Fruit fly (Drosophila melanogaster): ENCODE results near the gene CG14985.

CG14985 gene

dm6 chr3L:4021260-4021831, 18.1 kb downstream of the CG14985 start, which contains the start of gene Mul1 (continued):
- TF ChIP-seq CG2129 (GFP tag; IDR thresholded peaks at IDR 0.05; ENCODE audit: partially characterized antibody) (no peak), Optix (GFP tag; IDR thresholded peaks at IDR 0.05) (no peak), cad (GFP tag; optimal IDR thresholded peaks at IDR 0.05) (no peak), CG13775 (GFP tag; optimal IDR thresholded peaks at IDR 0.05) (no peak), slbo (GFP tag; IDR thresholded peaks at IDR 0.05) (no peak), Adf1 (GFP tag; IDR thresholded peaks at IDR 0.05) (no peak), CG10366 (GFP tag; IDR thresholded peaks at IDR 0.05) (peak; percentile 22; the same call in 1 of the 2 replicates), CG34224 (GFP tag; IDR thresholded peaks at IDR 0.05; ENCODE audit: partially characterized antibody) (peak; percentile 15; the same call in 1 of the 3 replicates), Ets97D (GFP tag; optimal IDR thresholded peaks at IDR 0.05) (peak; percentile 43), mam (GFP tag; optimal IDR thresholded peaks at IDR 0.05) (no peak), CG2120 (GFP tag; optimal IDR thresholded peaks at IDR 0.05) (no peak), CG9797 (GFP tag; optimal IDR thresholded peaks at IDR 0.05) (peak; percentile 78), HLH54F (GFP tag; optimal IDR thresholded peaks at IDR 0.05) (no peak), CG6683 (GFP tag; optimal IDR thresholded peaks at IDR 0.05) (no peak), twi (tag; optimal IDR thresholded peaks at IDR 0.05) (peak; percentile 33), Doc2 (GFP tag; IDR thresholded peaks at IDR 0.05) (no peak), Xbp1 (GFP tag; optimal IDR thresholded peaks at IDR 0.05) (no peak), Hr39 (optimal IDR thresholded peaks at IDR 0.05) (no peak), CG12299 (tag; optimal IDR thresholded peaks at IDR 0.05) (no peak), CG8944 (GFP tag; optimal IDR thresholded peaks at IDR 0.05) (no peak)

DNA sequence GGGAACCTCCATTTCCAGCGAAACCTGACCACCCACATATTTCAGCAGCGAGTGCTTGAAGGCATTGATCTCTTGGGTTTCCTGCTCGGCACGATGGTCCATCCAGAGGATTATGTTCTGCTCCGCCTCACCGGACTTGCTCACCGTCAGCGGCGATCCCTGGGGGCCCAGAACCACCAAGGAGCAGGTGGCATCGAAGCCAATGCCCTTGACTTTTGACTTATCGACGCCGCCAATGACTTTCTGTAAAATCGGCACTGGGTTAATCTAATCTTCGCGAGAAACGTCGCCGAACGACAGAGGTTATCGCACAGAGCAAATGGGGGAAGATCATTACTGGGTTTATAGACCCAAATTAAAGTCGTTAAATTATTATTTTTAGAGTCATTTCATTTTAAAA, 21.2 kb downstream of the CG14985 start:
- TF ChIP-seq Hr78 (GFP tag; optimal IDR thresholded peaks at IDR 0.05) (peak in 1 of 2 experiments; percentile 13), CG11696 (GFP tag; IDR thresholded peaks at IDR 0.05) (0 out of 2 replicates have a peak, but pooled peaks have one; percentile 7), CG13624 (GFP tag; optimal IDR thresholded peaks at IDR 0.05) (no peak), CG11504 (tag; optimal IDR thresholded peaks at IDR 0.05) (no peak)

DNA sequence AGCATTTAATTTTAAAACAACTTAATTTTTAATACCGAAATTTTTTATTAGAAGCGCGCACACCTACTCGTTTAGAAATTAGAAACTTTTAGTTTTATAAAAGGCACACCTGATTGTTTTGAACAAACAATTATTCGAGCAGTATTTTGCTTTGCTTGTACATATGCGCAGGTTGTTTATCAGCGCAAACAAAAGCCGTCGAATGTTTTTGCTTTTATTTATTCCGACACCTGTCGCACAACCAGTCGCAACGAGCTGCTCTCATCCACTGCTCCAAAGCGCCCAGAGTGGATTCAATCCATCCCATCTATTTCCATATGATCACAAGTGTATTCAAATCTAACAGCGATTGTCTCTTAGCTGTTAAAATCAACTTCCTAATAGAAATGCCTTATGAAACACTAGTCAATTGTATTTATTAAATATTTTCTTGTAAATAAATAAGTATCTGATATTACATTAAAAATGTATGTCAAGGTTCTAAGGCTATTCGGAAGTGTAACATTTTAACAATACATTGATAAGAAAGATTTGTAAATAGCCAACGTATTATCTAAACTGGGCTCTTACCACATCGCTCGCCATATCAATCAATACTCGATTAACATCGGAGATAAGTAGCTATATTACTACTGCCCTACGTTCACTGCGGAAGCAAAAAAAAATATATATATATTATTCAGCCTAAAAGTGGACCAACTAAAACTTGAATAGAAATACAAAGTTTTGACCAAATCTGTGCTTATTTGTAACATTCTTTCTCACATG, 22.6 kb downstream of the CG14985 start, which contains the start of gene CG11594:
Gene CG11594, minus strand, starts transcription at position 274 of the 768 bp plus-strand sequence.
- peak; percentile 36; the same call in 1 of the 3 replicates for TF ChIP-seq Dbx (GFP tag; IDR thresholded peaks at IDR 0.05)
- TF ChIP-seq HmgZ (tag; optimal IDR thresholded peaks at IDR 0.05) = peak; percentile 21
- peak; percentile 68 for TF ChIP-seq BtbVII (GFP tag; optimal IDR thresholded peaks at IDR 0.05)
- TF ChIP-seq Bteb2 (GFP tag; optimal IDR thresholded peaks at IDR 0.05) = peak; percentile 8
- TF ChIP-seq Awh (GFP tag; IDR thresholded peaks at IDR 0.05) = peak; percentile 40; the same call in 1 of the 2 replicates
- TF ChIP-seq CG2120 (GFP tag; optimal IDR thresholded peaks at IDR 0.05) = peak; percentile 26
- 0 out of 2 replicates have a peak, but pooled peaks have one; percentile 17 for TF ChIP-seq CG10321 (GFP tag; IDR thresholded peaks at IDR 0.05)
- peak; percentile 48 for TF ChIP-seq CG15011 (GFP tag; optimal IDR thresholded peaks at IDR 0.05)
- TF ChIP-seq ranshi (GFP tag; IDR thresholded peaks at IDR 0.05) = peak; percentile 46; the same call in 1 of the 2 replicates
- TF ChIP-seq ken (GFP tag; IDR thresholded peaks at IDR 0.05) = 0 out of 3 replicates have a peak, but pooled peaks have one; percentile 27
- no peak for TF ChIP-seq CG11247 (GFP tag; IDR thresholded peaks at IDR 0.05)
- no peak for TF ChIP-seq CG15073 (GFP tag; optimal IDR thresholded peaks at IDR 0.05)
- TF ChIP-seq CG7987 (GFP tag; optimal IDR thresholded peaks at IDR 0.05) = peak; percentile 49
- peak; percentile 3 for TF ChIP-seq cwo (GFP tag; optimal IDR thresholded peaks at IDR 0.05)
- no peak for TF ChIP-seq CG10147 (GFP tag; optimal IDR thresholded peaks at IDR 0.05)
- peak; percentile 36 for TF ChIP-seq vvl (GFP tag; IDR thresholded peaks at IDR 0.05)
- TF ChIP-seq CG11723 (GFP tag; optimal IDR thresholded peaks at IDR 0.05) = peak; percentile 4
- no peak for TF ChIP-seq Sry-δ (GFP tag; optimal IDR thresholded peaks at IDR 0.05)
- no peak for TF ChIP-seq pan (optimal IDR thresholded peaks at IDR 0.05)
- TF ChIP-seq pan (GFP tag; optimal IDR thresholded peaks at IDR 0.05 in 1 of 2, IDR thresholded peaks at IDR 0.05 in 1 of 2) = peak in 1 of 2 experiments; percentile 34
- peak; percentile 41 for TF ChIP-seq ATbp (GFP tag; optimal IDR thresholded peaks at IDR 0.05)
- no peak for TF ChIP-seq Mad (GFP tag; optimal IDR thresholded peaks at IDR 0.05)
- no peak for TF ChIP-seq CG9797 (GFP tag; optimal IDR thresholded peaks at IDR 0.05)
- peak; percentile 22 for TF ChIP-seq mirr (GFP tag; optimal IDR thresholded peaks at IDR 0.05)
- TF ChIP-seq CG43689 (GFP tag; IDR thresholded peaks at IDR 0.05) = peak; percentile 36; the same call in 1 of the 2 replicates
- TF ChIP-seq CG10366 (GFP tag; IDR thresholded peaks at IDR 0.05) = peak; percentile 15; the same call in 1 of the 2 replicates

Measured in whole organism, embryonic.